Fruit fly (Drosophila melanogaster) whole organism, embryonic: ENCODE data around the gene CG17364.

ENCODE experiments used
- BtbVII ChIP-seq: fragments of 200-800 bp; sonication (Bioruptor generic); optimal IDR thresholded peaks from 3 replicates; lab custom pipeline; 2017; ENCODE audit warnings: missing biosample characterization, mild to moderate bottlenecking, missing genetic modification characterization
- CG10147 ChIP-seq: fragments of 200-800 bp; sonication (Bioruptor generic); optimal IDR thresholded peaks from 2 replicates; lab custom pipeline; 2019; ENCODE audit warnings: missing biosample characterization, mild to moderate bottlenecking, missing genetic modification characterization, moderate library complexity
- CG10209 ChIP-seq: fragments of 200-800 bp; sonication (Bioruptor generic); optimal IDR thresholded peaks from 3 replicates; lab custom pipeline; 2017; ENCODE audit warnings: missing biosample characterization, mild to moderate bottlenecking, missing genetic modification characterization, missing genetic modification reagents
- CG12236 ChIP-seq: fragments of 200-800 bp; sonication (Bioruptor generic); optimal IDR thresholded peaks from 2 replicates; lab custom pipeline; 2016; ENCODE audit warnings: missing biosample characterization, missing genetic modification characterization
- CG13123 ChIP-seq: fragments of 200-800 bp; sonication (Bioruptor generic); optimal IDR thresholded peaks from 2 replicates; lab custom pipeline; 2016; ENCODE audit warnings: missing biosample characterization, missing genetic modification characterization
- CG13296 ChIP-seq: fragments of 200-800 bp; sonication (Bioruptor generic); optimal IDR thresholded peaks from 3 replicates; lab custom pipeline; 2018; ENCODE audit warnings: missing biosample characterization, mild to moderate bottlenecking, missing genetic modification characterization
- CG14965 ChIP-seq: fragments of 200-800 bp; sonication (Bioruptor generic); optimal IDR thresholded peaks from 2 replicates; lab custom pipeline; 2016; ENCODE audit warnings: missing biosample characterization, missing genetic modification characterization, borderline replicate concordance
- CG15514 ChIP-seq: fragments of 200-800 bp; sonication (Bioruptor generic); optimal IDR thresholded peaks from 3 replicates; lab custom pipeline; 2017; ENCODE audit warnings: missing biosample characterization, missing genetic modification characterization, mild to moderate bottlenecking, moderate library complexity, missing genetic modification reagents
- CG15696 ChIP-seq: fragments of 200-800 bp; sonication (Bioruptor generic); optimal IDR thresholded peaks from 2 replicates; lab custom pipeline; 2019; ENCODE audit warnings: missing biosample characterization, mild to moderate bottlenecking, missing genetic modification characterization, moderate library complexity
- CG1832 ChIP-seq: fragments of 200-800 bp; sonication (Bioruptor generic); optimal IDR thresholded peaks from 2 replicates; lab custom pipeline; 2017; ENCODE audit warnings: missing biosample characterization, mild to moderate bottlenecking, missing genetic modification characterization, inconsistent platforms
- CG2199 ChIP-seq: fragments of 200-800 bp; sonication (Bioruptor generic); IDR thresholded peaks from 3 replicates; pipeline ENCODE4 v1.3.6; 2022; ENCODE audit warnings: missing biosample characterization, missing genetic modification characterization
- CG2202 ChIP-seq: fragments of 200-800 bp; sonication (Bioruptor generic); optimal IDR thresholded peaks from 2 replicates; lab custom pipeline; 2018; ENCODE audit warnings: missing biosample characterization, mild to moderate bottlenecking, missing genetic modification characterization
- CG30403 ChIP-seq: fragments of 200-800 bp; sonication (Bioruptor generic); optimal IDR thresholded peaks from 3 replicates; lab custom pipeline; 2016; ENCODE audit warnings: missing biosample characterization, missing genetic modification characterization
- CG6272 ChIP-seq: fragments of 200-800 bp; sonication (Bioruptor generic); IDR thresholded peaks from 2 replicates; pipeline ENCODE4 v1.3.6; 2022; ENCODE audit warnings: missing biosample characterization, missing genetic modification characterization
- CG7271 ChIP-seq: fragments of 200-800 bp; sonication (Bioruptor generic); optimal IDR thresholded peaks from 2 replicates; lab custom pipeline; 2018; ENCODE audit warnings: missing biosample characterization, mild to moderate bottlenecking, missing genetic modification characterization, moderate library complexity
- CG7928 ChIP-seq: fragments of 200-800 bp; sonication (Bioruptor generic); optimal IDR thresholded peaks from 2 replicates; lab custom pipeline; 2017; ENCODE audit warnings: missing biosample characterization, mild to moderate bottlenecking, missing genetic modification characterization
- CG9609 ChIP-seq: fragments of 200-800 bp; sonication (Bioruptor generic); optimal IDR thresholded peaks from 3 replicates; lab custom pipeline; 2016; ENCODE audit warnings: missing biosample characterization, missing genetic modification characterization
- CkIIα-i1 ChIP-seq: fragments of 200-800 bp; sonication (Bioruptor generic); IDR thresholded peaks from 2 replicates; pipeline ENCODE4 v1.3.6; 2022; ENCODE audit warnings: missing biosample characterization, missing genetic modification characterization
- Gug ChIP-seq: fragments of 200-800 bp; sonication (Bioruptor generic); IDR thresholded peaks from 4 replicates; pipeline ENCODE4 v1.3.6; 2022; ENCODE audit warnings: missing biosample characterization, missing genetic modification characterization
- HLH54F ChIP-seq: fragments of 200-800 bp; sonication (Bioruptor generic); optimal IDR thresholded peaks from 3 replicates; lab custom pipeline; 2016; ENCODE audit warnings: missing biosample characterization, missing genetic modification characterization
- HLHmδ ChIP-seq: fragments of 200-800 bp; sonication (Bioruptor generic); optimal IDR thresholded peaks from 2 replicates; lab custom pipeline; 2018; ENCODE audit warnings: missing biosample characterization, mild to moderate bottlenecking, missing genetic modification characterization, moderate library complexity
- Hr78 ChIP-seq, 2 experiments: fragments of 200-800 bp in 1 of 2; fragments of >200 bp in 1 of 2; sonication (Bioruptor generic) in 1 of 2; optimal IDR thresholded peaks; 2 replicates each; lab custom pipeline; 2017 to 2019; ENCODE audit warnings: missing biosample characterization in 2 of 2, missing genetic modification characterization in 2 of 2, mild to moderate bottlenecking in 1 of 2, moderate library complexity in 1 of 2
- Hsf ChIP-seq: fragments of 200-800 bp; sonication (Bioruptor generic); optimal IDR thresholded peaks from 3 replicates; lab custom pipeline; 2016; ENCODE audit warnings: missing biosample characterization, missing genetic modification characterization
- MTF-1 ChIP-seq: fragments of 200-800 bp; sonication (Bioruptor generic); optimal IDR thresholded peaks from 2 replicates; lab custom pipeline; 2018; ENCODE audit warnings: missing biosample characterization, mild to moderate bottlenecking, missing genetic modification characterization, borderline replicate concordance
- Mrtf ChIP-seq: fragments of 200-800 bp; sonication (Bioruptor generic); IDR thresholded peaks from 3 replicates; pipeline ENCODE4 v1.3.6; 2022; ENCODE audit warnings: missing biosample characterization, missing genetic modification characterization
- Poxn ChIP-seq: fragments of 200-800 bp; sonication (Bioruptor generic); IDR thresholded peaks from 2 replicates; pipeline ENCODE4 v1.3.6; 2022; ENCODE audit warnings: missing biosample characterization, missing genetic modification characterization
- Sry-β ChIP-seq: fragments of 200-800 bp; sonication (Bioruptor generic); optimal IDR thresholded peaks from 2 replicates; lab custom pipeline; 2018; ENCODE audit warnings: missing biosample characterization, mild to moderate bottlenecking, missing genetic modification characterization, moderate library complexity
- Ssrp ChIP-seq: fragments of 200-800 bp; sonication (Bioruptor generic); optimal IDR thresholded peaks from 2 replicates; lab custom pipeline; 2018; ENCODE audit warnings: missing biosample characterization, mild to moderate bottlenecking, missing genetic modification characterization, moderate library complexity
- ac ChIP-seq: fragments of 200-800 bp; sonication (Bioruptor generic); optimal IDR thresholded peaks from 3 replicates; lab custom pipeline; 2017; ENCODE audit warnings: missing biosample characterization, mild to moderate bottlenecking, missing genetic modification characterization
- az2 ChIP-seq: fragments of 200-800 bp; sonication (Bioruptor generic); optimal IDR thresholded peaks from 3 replicates; lab custom pipeline; 2016; ENCODE audit warnings: missing biosample characterization, missing genetic modification characterization
- bowl ChIP-seq: fragments of 200-800 bp; sonication (Bioruptor generic); IDR thresholded peaks from 2 replicates; pipeline ENCODE4 v1.3.6; 2022; ENCODE audit warnings: missing biosample characterization, missing genetic modification characterization
- bsh ChIP-seq, 2 experiments: fragments of 200-800 bp; sonication (Bioruptor generic); optimal IDR thresholded peaks; 2 replicates each; lab custom pipeline; 2017 to 2018; ENCODE audit warnings: mild to moderate bottlenecking in 2 of 2, missing biosample characterization in 2 of 2, missing genetic modification characterization in 2 of 2, moderate library complexity in 1 of 2
- crc ChIP-seq: fragments of 200-800 bp; sonication (Bioruptor generic); optimal IDR thresholded peaks from 2 replicates; lab custom pipeline; 2016; ENCODE audit warnings: missing biosample characterization, missing genetic modification characterization
- grn ChIP-seq: fragments of 200-800 bp; sonication (Bioruptor generic); optimal IDR thresholded peaks from 3 replicates; lab custom pipeline; 2017; ENCODE audit warnings: missing biosample characterization, missing genetic modification characterization
- gt ChIP-seq: fragments of 200-800 bp; sonication (Bioruptor generic); IDR thresholded peaks from 2 replicates; pipeline ENCODE4 v1.3.6; 2022; ENCODE audit warnings: missing biosample characterization, missing genetic modification characterization
- jigr1 ChIP-seq: fragments of 200-800 bp; sonication (Bioruptor generic); IDR thresholded peaks from 3 replicates; pipeline ENCODE4 v1.3.6; 2022; ENCODE audit warnings: missing biosample characterization, missing genetic modification characterization
- jumu ChIP-seq: fragments of 200-800 bp; sonication (Bioruptor generic); optimal IDR thresholded peaks from 3 replicates; lab custom pipeline; 2016; ENCODE audit warnings: missing biosample characterization, missing genetic modification characterization
- lilli ChIP-seq: fragments of 200-800 bp; sonication (Bioruptor generic); optimal IDR thresholded peaks from 3 replicates; lab custom pipeline; 2016; ENCODE audit warnings: missing biosample characterization, missing genetic modification characterization
- nau ChIP-seq: fragments of 200-800 bp; sonication (Bioruptor generic); optimal IDR thresholded peaks from 3 replicates; lab custom pipeline; 2017; ENCODE audit warnings: missing biosample characterization, mild to moderate bottlenecking, missing genetic modification characterization, missing genetic modification reagents
- org-1 ChIP-seq: fragments of 200-800 bp; sonication (Bioruptor generic); optimal IDR thresholded peaks from 2 replicates; lab custom pipeline; 2017; ENCODE audit warnings: missing biosample characterization, missing genetic modification characterization
- pita ChIP-seq: fragments of 200-800 bp; sonication (Bioruptor generic); optimal IDR thresholded peaks from 2 replicates; lab custom pipeline; 2017; ENCODE audit warnings: missing biosample characterization, mild to moderate bottlenecking, missing genetic modification characterization
- rib ChIP-seq: fragments of 200-800 bp; sonication (Bioruptor generic); IDR thresholded peaks from 2 replicates; pipeline ENCODE4 v1.3.6; 2022; ENCODE audit warnings: missing biosample characterization, missing genetic modification characterization
- so ChIP-seq: fragments of 200-800 bp; sonication (Bioruptor generic); IDR thresholded peaks from 3 replicates; pipeline ENCODE4 v1.3.6; 2022; ENCODE audit warnings: missing biosample characterization, missing genetic modification characterization
- tap ChIP-seq: fragments of 200-800 bp; optimal IDR thresholded peaks from 3 replicates; lab custom pipeline; 2019; ENCODE audit warnings: missing biosample characterization, mild to moderate bottlenecking, missing genetic modification characterization, moderate library complexity
- tio ChIP-seq: fragments of 200-800 bp; sonication (Bioruptor generic); optimal IDR thresholded peaks from 2 replicates; lab custom pipeline; 2017; ENCODE audit warnings: missing biosample characterization, missing genetic modification characterization, inconsistent platforms
- tup ChIP-seq: fragments of 200-800 bp; sonication (Bioruptor generic); optimal IDR thresholded peaks from 2 replicates; lab custom pipeline; 2016; ENCODE audit warnings: missing biosample characterization, mild to moderate bottlenecking, missing genetic modification characterization, moderate library complexity
- unpg ChIP-seq: fragments of 200-800 bp; sonication (Bioruptor generic); optimal IDR thresholded peaks from 3 replicates; lab custom pipeline; 2018; ENCODE audit warnings: missing biosample characterization, mild to moderate bottlenecking, missing genetic modification characterization, moderate library complexity
- wdn ChIP-seq: fragments of 200-800 bp; sonication (Bioruptor generic); IDR thresholded peaks from 2 replicates; pipeline ENCODE4 v1.3.6; 2022; ENCODE audit warnings: missing biosample characterization, missing genetic modification characterization
- wek ChIP-seq: fragments of 200-800 bp; sonication (Bioruptor generic); optimal IDR thresholded peaks from 3 replicates; lab custom pipeline; 2018; ENCODE audit warnings: missing biosample characterization, mild to moderate bottlenecking, missing genetic modification characterization, moderate library complexity

CG17364 gene

dm6 chr3L:14001658-14002523, 8.7 kb upstream of the CG17364 start, which contains the start of the genes Nprl3 and upSET (continued):
- TF ChIP-seq CG12236 (GFP tag; lab: Kevin White, UChicago) (no peak), wdn (GFP tag; lab: Robert Waterston, UW) (no peak), crc (no peak), CG2202 (tag; lab: Kevin White, UChicago) (no peak), HLH54F (GFP tag; lab: Kevin White, UChicago) (no peak), CG7928 (GFP tag; lab: Kevin White, UChicago) (peak; percentile 93), CG15514 (GFP tag; lab: Kevin White, UChicago) (peak; percentile 70), BtbVII (no peak), so (GFP tag; lab: Robert Waterston, UW) (no peak), bsh (GFP tag; optimal IDR thresholded peaks at IDR 0.05; lab: Kevin White, UChicago) (no peak), az2 (no peak), CG2199 (no peak), HLHmδ (GFP tag; lab: Kevin White, UChicago) (no peak), CG13296 (GFP tag; lab: Kevin White, UChicago) (no peak), CkIIα-i1 (GFP tag; lab: Robert Waterston, UW) (no peak), tup (no peak), nau (no peak), tap (tag; lab: Kevin White, UChicago) (no peak), CG10147 (GFP tag; lab: Kevin White, UChicago) (peak; percentile 6), CG10209 (GFP tag; lab: Kevin White, UChicago) (no peak), pita (no peak), Gug (GFP tag; lab: Robert Waterston, UW) (no peak), ac (no peak), jigr1 (GFP tag; lab: Robert Waterston, UW) (no peak), jumu (GFP tag; lab: Kevin White, UChicago) (no peak), unpg (GFP tag; lab: Kevin White, UChicago) (peak; percentile 6), CG15696 (tag; lab: Kevin White, UChicago) (no peak), CG13123 (GFP tag; lab: Kevin White, UChicago) (no peak), Ssrp (tag; lab: Kevin White, UChicago) (no peak), Hr78 (GFP tag; optimal IDR thresholded peaks at IDR 0.05; lab: Kevin White, UChicago) (peak in 1 of 2 experiments; percentile 2), MTF-1 (GFP tag; lab: Kevin White, UChicago) (no peak), Sry-β (GFP tag; lab: Kevin White, UChicago) (no peak), grn (GFP tag; lab: Kevin White, UChicago) (peak; percentile 99), org-1 (no peak), CG7271 (tag; lab: Kevin White, UChicago) (no peak), CG30403 (GFP tag; lab: Kevin White, UChicago) (no peak), CG1832 (GFP tag; lab: Kevin White, UChicago) (peak; percentile 63), CG6272 (GFP tag; lab: Robert Waterston, UW) (no peak), wek (no peak), tio (GFP tag; lab: Kevin White, UChicago) (no peak), Mrtf (GFP tag; lab: Robert Waterston, UW) (no peak), gt (GFP tag; lab: Robert Waterston, UW) (no peak), CG9609 (GFP tag; lab: Kevin White, UChicago) (no peak), Poxn (GFP tag; lab: Robert Waterston, UW) (no peak), CG14965 (GFP tag; lab: Kevin White, UChicago) (no peak), rib (GFP tag; lab: Robert Waterston, UW) (no peak), lilli (GFP tag; lab: Kevin White, UChicago) (no peak), Hsf (peak; percentile 20), bowl (GFP tag; lab: Robert Waterston, UW) (no peak)
